Fruit fly (Drosophila melanogaster): Measurements from ENCODE around the gene spz5.

DNA sequence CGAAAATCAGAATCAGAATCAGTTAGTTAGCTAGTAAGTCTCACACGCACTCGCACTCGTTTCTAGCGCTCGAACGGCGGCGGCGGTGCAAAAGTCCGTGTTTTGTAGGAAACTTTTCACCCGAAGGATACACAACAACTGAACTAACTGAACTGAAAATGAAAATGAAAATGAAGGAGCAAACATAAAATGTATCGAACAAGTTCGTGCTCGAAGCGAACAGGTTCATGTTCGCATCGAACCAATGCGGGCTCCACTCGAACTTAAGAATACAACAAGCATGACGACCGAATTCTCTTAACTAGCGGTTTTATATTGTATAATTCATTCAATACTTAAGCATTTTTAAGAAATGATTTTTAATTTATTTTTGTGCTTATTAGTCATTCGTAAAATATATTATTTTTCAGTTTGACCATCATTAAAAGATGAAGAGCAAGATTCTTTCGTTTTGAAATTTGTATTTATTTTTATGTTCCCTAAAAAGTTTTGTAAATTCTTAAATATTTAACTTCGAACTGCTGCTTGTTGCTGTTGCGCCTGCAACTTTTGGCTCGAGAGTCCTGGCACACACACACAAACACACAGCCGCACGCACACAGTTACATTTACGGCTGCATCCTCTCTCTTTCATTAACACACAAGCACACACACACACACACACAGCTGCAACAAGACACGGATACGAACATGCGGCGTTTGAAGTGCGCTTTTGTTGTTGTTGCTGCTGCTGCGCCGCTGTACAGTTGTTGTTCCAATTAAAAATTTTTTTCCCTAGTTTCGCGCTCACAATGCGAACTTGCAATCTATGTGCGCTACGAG is 12.8 kb downstream of the spz5 start, which contains the start of gene Tet:
- TF ChIP-seq psq (optimal IDR thresholded peaks at IDR 0.05), result no peak
- TF ChIP-seq h (optimal IDR thresholded peaks at IDR 0.05), result no peak
- no peak for TF ChIP-seq Myc (optimal IDR thresholded peaks at IDR 0.05)
- TF ChIP-seq ttk (optimal IDR thresholded peaks at IDR 0.05), result no peak
- no peak for TF ChIP-seq insv (optimal IDR thresholded peaks at IDR 0.05)
